Fruit fly (Drosophila melanogaster): ENCODE measurements around the gene Qtzl.

Qtzl gene

DNA sequence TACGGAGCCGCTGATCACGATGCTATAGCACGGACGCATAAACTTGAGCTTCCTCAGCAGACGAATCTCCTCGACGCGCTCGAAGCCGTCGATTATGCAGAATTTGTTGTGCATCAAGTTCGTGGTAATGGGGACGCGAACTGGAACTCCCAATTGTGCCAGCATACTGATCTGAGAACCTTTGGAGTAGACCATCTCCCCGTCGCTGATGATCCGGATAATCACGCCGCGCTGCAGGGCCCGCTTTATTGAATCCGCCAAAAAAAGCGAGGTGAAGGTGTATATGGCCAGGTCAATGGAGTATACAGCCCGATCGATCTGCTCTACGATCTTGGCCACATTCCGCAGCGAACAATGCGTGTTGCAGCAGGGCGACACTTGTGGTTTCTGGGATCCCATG is 6.3 kb upstream of the Qtzl start:
- no peak for TF ChIP-seq Lim3 (GFP tag; IDR thresholded peaks at IDR 0.05)
- TF ChIP-seq corto (GFP tag; optimal IDR thresholded peaks at IDR 0.05) = no peak
- TF ChIP-seq Hr51 (GFP tag; optimal IDR thresholded peaks at IDR 0.05) = no peak
- TF ChIP-seq CG2120 (GFP tag; optimal IDR thresholded peaks at IDR 0.05) = no peak
- TF ChIP-seq Dek (tag; optimal IDR thresholded peaks at IDR 0.05) = no peak
- TF ChIP-seq stc (GFP tag; IDR thresholded peaks at IDR 0.05) = no peak
- no peak for TF ChIP-seq fd96Cb (tag; optimal IDR thresholded peaks at IDR 0.05)
- TF ChIP-seq CG6689 (GFP tag; IDR thresholded peaks at IDR 0.05) = no peak

DNA sequence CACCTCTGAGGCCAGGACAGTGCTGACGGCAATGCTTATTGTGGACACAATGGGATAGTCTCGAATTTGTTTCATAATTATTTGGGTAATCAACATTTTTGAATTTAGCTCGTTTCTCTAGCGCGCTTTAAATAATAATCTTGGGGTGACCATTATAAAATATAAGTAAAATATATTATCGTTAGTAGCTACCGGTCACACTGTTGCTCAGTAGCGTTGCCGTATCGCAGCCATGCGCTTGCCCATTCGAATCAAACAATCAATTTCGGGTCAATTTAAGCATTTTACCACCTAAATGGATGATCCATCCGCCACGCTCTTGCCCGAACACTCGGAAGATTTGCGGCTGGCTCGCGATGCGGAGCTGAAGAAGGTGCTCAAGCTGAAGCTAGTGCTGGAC is 5.8 kb upstream of the Qtzl start, which contains the start of the genes zuc and dgt2:
Gene zuc (minus strand): TSS at position 154 of the 400 bp plus-strand sequence.
Gene dgt2 (plus strand): TSS at position 208 of the 400 bp plus-strand sequence.
- no peak for TF ChIP-seq her (GFP tag; optimal IDR thresholded peaks at IDR 0.05)
- TF ChIP-seq lbe (GFP tag; optimal IDR thresholded peaks at IDR 0.05) = no peak
- no peak for TF ChIP-seq CG10979 (tag; optimal IDR thresholded peaks at IDR 0.05)
- TF ChIP-seq CG8478 (optimal IDR thresholded peaks at IDR 0.05) = no peak
- no peak for TF ChIP-seq CG30020 (tag; optimal IDR thresholded peaks at IDR 0.05)
- no peak for TF ChIP-seq seq (GFP tag; IDR thresholded peaks at IDR 0.05)
- peak; percentile 39 for TF ChIP-seq BEAF-32 (GFP tag; optimal IDR thresholded peaks at IDR 0.05)
- no peak for TF ChIP-seq CG1024 (GFP tag; IDR thresholded peaks at IDR 0.05)
- no peak for TF ChIP-seq mld (GFP tag; IDR thresholded peaks at IDR 0.05; ENCODE audit: partially characterized antibody)
- no peak for TF ChIP-seq CG10321 (GFP tag; IDR thresholded peaks at IDR 0.05)
- TF ChIP-seq CG8359 (GFP tag; optimal IDR thresholded peaks at IDR 0.05; ENCODE audit: borderline replicate concordance) = no peak
- no peak for TF ChIP-seq Nf-YA (GFP tag; IDR thresholded peaks at IDR 0.05)
- TF ChIP-seq odd (GFP tag; optimal IDR thresholded peaks at IDR 0.05) = no peak
- TF ChIP-seq Oaz (GFP tag; IDR thresholded peaks at IDR 0.05) = no peak
- no peak for TF ChIP-seq CG11560 (tag; IDR thresholded peaks at IDR 0.05)
- TF ChIP-seq CG18599 (GFP tag; optimal IDR thresholded peaks at IDR 0.05) = no peak
- TF ChIP-seq CG8924 (tag; optimal IDR thresholded peaks at IDR 0.05) = peak; percentile 10
- TF ChIP-seq Dp (GFP tag; optimal IDR thresholded peaks at IDR 0.05) = peak; percentile 83
- no peak for TF ChIP-seq Atf6 (GFP tag; IDR thresholded peaks at IDR 0.05)
- TF ChIP-seq pho (GFP tag; optimal IDR thresholded peaks at IDR 0.05) = no peak
- TF ChIP-seq CG15696 (tag; optimal IDR thresholded peaks at IDR 0.05) = no peak
- no peak for TF ChIP-seq lab (GFP tag; optimal IDR thresholded peaks at IDR 0.05)
- no peak for TF ChIP-seq az2 (GFP tag; optimal IDR thresholded peaks at IDR 0.05)
- peak; percentile 71 for TF ChIP-seq pzg (GFP tag; optimal IDR thresholded peaks at IDR 0.05)
- TF ChIP-seq CG42726 (GFP tag; IDR thresholded peaks at IDR 0.05; ENCODE audit: partially characterized antibody) = no peak
- no peak for TF ChIP-seq HHEX (GFP tag; optimal IDR thresholded peaks at IDR 0.05)
- TF ChIP-seq CTCF (GFP tag; optimal IDR thresholded peaks at IDR 0.05) = no peak
- TF ChIP-seq ind (GFP tag; optimal IDR thresholded peaks at IDR 0.05) = no peak
- no peak for TF ChIP-seq chinmo (GFP tag; IDR thresholded peaks at IDR 0.05; ENCODE audit: partially characterized antibody)
- peak; percentile 14 for TF ChIP-seq CG14710 (tag; optimal IDR thresholded peaks at IDR 0.05)
- TF ChIP-seq crc (GFP tag; optimal IDR thresholded peaks at IDR 0.05) = no peak
- no peak for TF ChIP-seq nom (GFP tag; optimal IDR thresholded peaks at IDR 0.05)
- no peak for TF ChIP-seq cas (GFP tag; IDR thresholded peaks at IDR 0.05)
- no peak for TF ChIP-seq dmrt99B (tag; optimal IDR thresholded peaks at IDR 0.05)
- TF ChIP-seq CG12744 (GFP tag; optimal IDR thresholded peaks at IDR 0.05) = no peak
- no peak for TF ChIP-seq btn (GFP tag; optimal IDR thresholded peaks at IDR 0.05)
- no peak for TF ChIP-seq CG9932 (GFP tag; IDR thresholded peaks at IDR 0.05)
- peak; percentile 45 for TF ChIP-seq CG1603 (tag; optimal IDR thresholded peaks at IDR 0.05)
- peak; percentile 6 for TF ChIP-seq nmo (GFP tag; optimal IDR thresholded peaks at IDR 0.05)
- peak; percentile 11 for TF ChIP-seq CG17829 (tag; optimal IDR thresholded peaks at IDR 0.05)
- TF ChIP-seq wdn (GFP tag; IDR thresholded peaks at IDR 0.05) = no peak
- peak; percentile 35; the same call in 1 of the 2 replicates for TF ChIP-seq amos (GFP tag; IDR thresholded peaks at IDR 0.05; ENCODE audit: partially characterized antibody)
- no peak for TF ChIP-seq p53 (GFP tag; optimal IDR thresholded peaks at IDR 0.05)

Measured in whole organism, embryonic.